Fruit fly (Drosophila melanogaster) whole organism, prepupa: ENCODE data around the gene CG32638.

Experiments
- Blimp-1 ChIP-seq: fragments of 200-800 bp; sonication (Bioruptor generic); optimal IDR thresholded peaks from 3 replicates; lab custom pipeline; 2017; ENCODE audit warnings: missing biosample characterization, missing genetic modification characterization, mild to moderate bottlenecking, moderate library complexity, missing genetic modification reagents
- CG10669 ChIP-seq: fragments of 200-800 bp; sonication (Bioruptor generic); optimal IDR thresholded peaks from 3 replicates; lab custom pipeline; 2018; ENCODE audit warnings: missing biosample characterization, mild to moderate bottlenecking, missing genetic modification characterization, moderate library complexity
- CG11762 ChIP-seq: fragments of 200-800 bp; sonication (Bioruptor generic); optimal IDR thresholded peaks from 3 replicates; lab custom pipeline; 2016; ENCODE audit warnings: missing biosample characterization, missing genetic modification characterization; ENCODE audit not compliant: insufficient read depth
- CG11902 ChIP-seq: fragments of 200-800 bp; sonication (Bioruptor generic); optimal IDR thresholded peaks from 3 replicates; lab custom pipeline; 2016; ENCODE audit warnings: missing biosample characterization, missing genetic modification characterization
- CG15336 ChIP-seq: fragments of 200-800 bp; sonication (Bioruptor generic); IDR thresholded peaks from 2 replicates; pipeline ENCODE4 v1.3.6; 2022; ENCODE audit warnings: missing biosample characterization, missing genetic modification characterization
- CG1621 ChIP-seq: fragments of 200-800 bp; sonication (Bioruptor generic); optimal IDR thresholded peaks from 3 replicates; lab custom pipeline; 2018; ENCODE audit warnings: missing biosample characterization, mild to moderate bottlenecking, missing genetic modification characterization
- CG16779 ChIP-seq: fragments of 200-800 bp; sonication (Bioruptor generic); optimal IDR thresholded peaks from 3 replicates; lab custom pipeline; 2017; ENCODE audit warnings: missing biosample characterization, mild to moderate bottlenecking, missing genetic modification characterization
- CG3032 ChIP-seq: fragments of 200-800 bp; optimal IDR thresholded peaks from 2 replicates; lab custom pipeline; 2019; ENCODE audit warnings: missing biosample characterization, mild to moderate bottlenecking, missing genetic modification characterization, moderate library complexity
- CG31627 ChIP-seq: fragments of 200-800 bp; sonication (Bioruptor generic); optimal IDR thresholded peaks from 3 replicates; lab custom pipeline; 2016; ENCODE audit warnings: missing biosample characterization, missing genetic modification characterization
- CG34406 ChIP-seq: fragments of 200-800 bp; sonication (Bioruptor generic); optimal IDR thresholded peaks from 3 replicates; lab custom pipeline; 2016; ENCODE audit warnings: missing biosample characterization, missing genetic modification characterization
- CG6163 ChIP-seq: fragments of 200-800 bp; sonication (Bioruptor generic); IDR thresholded peaks from 3 replicates; pipeline ENCODE4 v1.3.6; 2022; ENCODE audit warnings: missing biosample characterization, missing genetic modification characterization
- CG6276 ChIP-seq: fragments of 200-800 bp; sonication (Bioruptor generic); optimal IDR thresholded peaks from 2 replicates; lab custom pipeline; 2017; ENCODE audit warnings: missing biosample characterization, mild to moderate bottlenecking, missing genetic modification characterization
- CG6792 ChIP-seq: fragments of 200-800 bp; sonication (Bioruptor generic); optimal IDR thresholded peaks from 3 replicates; lab custom pipeline; 2016; ENCODE audit warnings: missing biosample characterization, missing genetic modification characterization
- CG6808 ChIP-seq: fragments of 200-800 bp; sonication (Bioruptor generic); optimal IDR thresholded peaks from 3 replicates; lab custom pipeline; 2017; ENCODE audit warnings: missing biosample characterization, missing genetic modification characterization, mild to moderate bottlenecking, moderate library complexity, missing genetic modification reagents
- CG7368 ChIP-seq: fragments of 200-800 bp; sonication (Bioruptor generic); optimal IDR thresholded peaks from 3 replicates; lab custom pipeline; 2016; ENCODE audit warnings: missing biosample characterization, missing genetic modification characterization
- CG8119 ChIP-seq: fragments of 200-800 bp; sonication (Bioruptor generic); IDR thresholded peaks from 3 replicates; pipeline ENCODE4 v1.3.6; 2022; ENCODE audit warnings: missing biosample characterization, missing genetic modification characterization
- CG8319 ChIP-seq: fragments of 200-800 bp; sonication (Bioruptor generic); optimal IDR thresholded peaks from 3 replicates; lab custom pipeline; 2016; ENCODE audit warnings: missing biosample characterization, missing genetic modification characterization
- CG8632 ChIP-seq: fragments of 200-800 bp; sonication (Bioruptor generic); optimal IDR thresholded peaks from 3 replicates; lab custom pipeline; 2016; ENCODE audit warnings: missing biosample characterization, missing genetic modification characterization
- CG9139 ChIP-seq: fragments of 200-800 bp; sonication (Bioruptor generic); optimal IDR thresholded peaks from 3 replicates; lab custom pipeline; 2017; ENCODE audit warnings: missing biosample characterization, mild to moderate bottlenecking, missing genetic modification characterization
- Eip75B ChIP-seq: fragments of 200-800 bp; sonication (Bioruptor generic); optimal IDR thresholded peaks from 3 replicates; lab custom pipeline; 2016; ENCODE audit warnings: missing biosample characterization, missing genetic modification characterization
- Eip78C ChIP-seq: fragments of 200-800 bp; sonication (Bioruptor generic); peaks from one replicate; lab custom pipeline; 2016; ENCODE audit warnings: missing biosample characterization, missing genetic modification characterization
- Eip93F ChIP-seq: fragments of 200-800 bp; sonication (Bioruptor generic); optimal IDR thresholded peaks from 2 replicates; lab custom pipeline; 2016; ENCODE audit warnings: missing biosample characterization, mild to moderate bottlenecking, missing genetic modification characterization
- Ets21C ChIP-seq: fragments of 200-800 bp; sonication (Bioruptor generic); optimal IDR thresholded peaks from 3 replicates; lab custom pipeline; 2016; ENCODE audit warnings: missing biosample characterization, missing genetic modification characterization
- Ets96B ChIP-seq: fragments of 200-800 bp; optimal IDR thresholded peaks from 2 replicates; lab custom pipeline; 2019; ENCODE audit warnings: missing biosample characterization, mild to moderate bottlenecking, missing genetic modification characterization, moderate library complexity
- Gug ChIP-seq: fragments of 200-800 bp; sonication (Bioruptor generic); IDR thresholded peaks from 2 replicates; pipeline ENCODE4 v1.3.6; 2022; ENCODE audit warnings: missing biosample characterization, missing genetic modification characterization
- Hr38 ChIP-seq: sonication (Bioruptor generic); optimal IDR thresholded peaks from 2 replicates; lab custom pipeline; 2016; ENCODE audit warnings: missing biosample characterization, missing genetic modification characterization
- Hr39 ChIP-seq: fragments of 200-800 bp; sonication (Bioruptor generic); optimal IDR thresholded peaks from 2 replicates; lab custom pipeline; 2016; ENCODE audit warnings: missing biosample characterization, missing genetic modification characterization
- Lpt ChIP-seq: fragments of 200-800 bp; sonication (Bioruptor generic); optimal IDR thresholded peaks from 3 replicates; lab custom pipeline; 2016; ENCODE audit warnings: missing biosample characterization, missing genetic modification characterization
- Met ChIP-seq: fragments of 200-800 bp; sonication (Bioruptor generic); optimal IDR thresholded peaks from 3 replicates; lab custom pipeline; 2016; ENCODE audit warnings: missing biosample characterization, missing genetic modification characterization
- Smox ChIP-seq: fragments of 200-800 bp; sonication (Bioruptor generic); optimal IDR thresholded peaks from 3 replicates; lab custom pipeline; 2016; ENCODE audit warnings: missing biosample characterization, missing genetic modification characterization
- Sox14 ChIP-seq: fragments of 200-800 bp; sonication (Bioruptor generic); optimal IDR thresholded peaks from 3 replicates; lab custom pipeline; 2016; ENCODE audit warnings: missing biosample characterization, missing genetic modification characterization
- Sox15 ChIP-seq: fragments of 200-800 bp; sonication (Bioruptor generic); optimal IDR thresholded peaks from 3 replicates; lab custom pipeline; 2016; ENCODE audit warnings: missing biosample characterization, missing genetic modification characterization
- achi ChIP-seq: fragments of 200-800 bp; sonication (Bioruptor generic); optimal IDR thresholded peaks from 3 replicates; lab custom pipeline; 2016; ENCODE audit warnings: missing biosample characterization, missing genetic modification characterization
- cyc ChIP-seq: fragments of 200-800 bp; sonication (Bioruptor generic); optimal IDR thresholded peaks from 3 replicates; lab custom pipeline; 2016; ENCODE audit warnings: missing biosample characterization, missing genetic modification characterization
- dac ChIP-seq: fragments of 200-800 bp; sonication (Bioruptor generic); optimal IDR thresholded peaks from 2 replicates; lab custom pipeline; 2017; ENCODE audit warnings: missing biosample characterization, mild to moderate bottlenecking, missing genetic modification characterization
- eg ChIP-seq: fragments of 200-800 bp; sonication (Bioruptor generic); IDR thresholded peaks from 3 replicates; pipeline ENCODE4 v1.3.6; 2022; ENCODE audit warnings: missing biosample characterization, missing genetic modification characterization
- esn ChIP-seq: fragments of 200-800 bp; sonication (Bioruptor generic); optimal IDR thresholded peaks from 2 replicates; lab custom pipeline; 2016; ENCODE audit warnings: missing biosample characterization, mild to moderate bottlenecking, missing genetic modification characterization, moderate library complexity
- fd59A ChIP-seq: fragments of 200-800 bp; sonication (Bioruptor generic); optimal IDR thresholded peaks from 2 replicates; lab custom pipeline; 2017; ENCODE audit warnings: missing biosample characterization, mild to moderate bottlenecking, missing genetic modification characterization, missing genetic modification reagents
- fd85E ChIP-seq: fragments of 200-800 bp; sonication (Bioruptor generic); optimal IDR thresholded peaks from 3 replicates; lab custom pipeline; 2016; ENCODE audit warnings: missing biosample characterization, missing genetic modification characterization
- fkh ChIP-seq: fragments of 200-800 bp; sonication (Bioruptor generic); optimal IDR thresholded peaks from 3 replicates; lab custom pipeline; 2017; ENCODE audit warnings: missing biosample characterization, mild to moderate bottlenecking, missing genetic modification characterization, moderate library complexity
- net ChIP-seq: fragments of 200-800 bp; sonication (Bioruptor generic); optimal IDR thresholded peaks from 3 replicates; lab custom pipeline; 2016; ENCODE audit warnings: missing biosample characterization, missing genetic modification characterization
- pdm3 ChIP-seq: fragments of 200-800 bp; sonication (Bioruptor generic); optimal IDR thresholded peaks from 3 replicates; lab custom pipeline; 2016; ENCODE audit warnings: missing biosample characterization, missing genetic modification characterization
- salr ChIP-seq, 2 experiments: fragments of 200-800 bp; sonication (Bioruptor generic); optimal IDR thresholded peaks; 3 replicates each; lab custom pipeline; 2016 to 2018; ENCODE audit warnings: missing biosample characterization in 2 of 2, missing genetic modification characterization in 2 of 2, mild to moderate bottlenecking in 1 of 2
- spab ChIP-seq: fragments of 200-800 bp; sonication (Bioruptor generic); optimal IDR thresholded peaks from 2 replicates; lab custom pipeline; 2017; ENCODE audit warnings: missing biosample characterization, mild to moderate bottlenecking, missing genetic modification characterization, missing genetic modification reagents
- ss ChIP-seq, 2 experiments: fragments of 200-800 bp; sonication (Bioruptor generic); optimal IDR thresholded peaks; 2 replicates in 1 of 2; 3 replicates in 1 of 2; lab custom pipeline; 2017 to 2018; ENCODE audit warnings: mild to moderate bottlenecking in 2 of 2, missing biosample characterization in 2 of 2, missing genetic modification characterization in 2 of 2, moderate library complexity in 1 of 2
- svp ChIP-seq: fragments of 200-800 bp; sonication (Bioruptor generic); peaks from one replicate; lab custom pipeline; 2016; ENCODE audit warnings: missing biosample characterization, missing genetic modification characterization

Gene CG32638

dm6 chrX:13130175-13130822 is 1.7 kb upstream of the CG32638 start (continued):
- TF ChIP-seq Met = peak; percentile 56
- TF ChIP-seq cyc (GFP tag; lab: Kevin White, UChicago) = peak; percentile 45
- peak; percentile 65 for TF ChIP-seq Ets96B
- TF ChIP-seq Eip75B (GFP tag; lab: Kevin White, UChicago) = peak; percentile 61
- TF ChIP-seq CG6276 (GFP tag; lab: Kevin White, UChicago) = peak; percentile 70
- TF ChIP-seq svp (GFP tag; lab: Kevin White, UChicago) = peak; percentile 27
- peak; percentile 52 for TF ChIP-seq spab (GFP tag; lab: Kevin White, UChicago)
- TF ChIP-seq CG1621 (tag; lab: Kevin White, UChicago) = peak; percentile 46
- TF ChIP-seq Sox15 (GFP tag; lab: Kevin White, UChicago) = peak; percentile 13
- peak; percentile 37 for TF ChIP-seq Smox (GFP tag; lab: Kevin White, UChicago)
- peak; percentile 66 for TF ChIP-seq CG8119 (GFP tag; lab: Robert Waterston, UW)
- TF ChIP-seq Hr39 (GFP tag; lab: Kevin White, UChicago) = peak; percentile 38
- TF ChIP-seq fd85E (GFP tag; lab: Kevin White, UChicago) = no peak
- TF ChIP-seq CG8319 = no peak
- TF ChIP-seq salr (GFP tag; optimal IDR thresholded peaks at IDR 0.05; lab: Kevin White, UChicago) = peak in 1 of 2 experiments; percentile 26
- TF ChIP-seq Eip93F (GFP tag; lab: Kevin White, UChicago) = no peak
- TF ChIP-seq achi (GFP tag; lab: Kevin White, UChicago) = peak; percentile 52
- no peak for TF ChIP-seq Lpt (GFP tag; lab: Kevin White, UChicago)
- peak; percentile 59 for TF ChIP-seq fd59A (GFP tag; lab: Kevin White, UChicago)
- TF ChIP-seq esn (GFP tag; lab: Kevin White, UChicago) = peak; percentile 55
- TF ChIP-seq pdm3 (GFP tag; lab: Kevin White, UChicago) = peak; percentile 60
- TF ChIP-seq CG15336 = peak; percentile 68
- TF ChIP-seq CG7368 = peak; percentile 8
- TF ChIP-seq CG6792 (GFP tag; lab: Kevin White, UChicago) = peak; percentile 47
- peak; percentile 21 for TF ChIP-seq CG16779
- peak; percentile 64 for TF ChIP-seq CG10669 (GFP tag; lab: Kevin White, UChicago)
- TF ChIP-seq CG11902 (GFP tag; lab: Kevin White, UChicago) = peak; percentile 5
- TF ChIP-seq dac (GFP tag; lab: Kevin White, UChicago) = peak; percentile 35
- TF ChIP-seq Eip78C = peak; percentile 94
- no peak for TF ChIP-seq Gug (GFP tag; lab: Robert Waterston, UW)
- TF ChIP-seq CG6163 (GFP tag; lab: Robert Waterston, UW) = 0 out of 3 replicates have a peak, but pooled peaks have one; percentile 38
- TF ChIP-seq CG34406 (GFP tag; lab: Kevin White, UChicago) = peak; percentile 42
- peak; percentile 74 for TF ChIP-seq CG6808 (GFP tag; lab: Kevin White, UChicago)
- TF ChIP-seq Hr38 (GFP tag; lab: Kevin White, UChicago) = no peak
- peak; percentile 34 for TF ChIP-seq fkh
- TF ChIP-seq CG11762 (GFP tag; lab: Kevin White, UChicago) = peak; percentile 13
- peak; percentile 21; the same call in 2 of the 3 replicates for TF ChIP-seq eg (GFP tag; lab: Robert Waterston, UW)
- TF ChIP-seq CG31627 (GFP tag; lab: Kevin White, UChicago) = peak; percentile 60
- peak; percentile 63 for TF ChIP-seq Sox14 (GFP tag; lab: Kevin White, UChicago)

dm6 chrX:13127973-13128749 is 433 bp downstream of the CG32638 start:
- TF ChIP-seq ss (GFP tag; optimal IDR thresholded peaks at IDR 0.05; lab: Kevin White, UChicago) (peak in 1 of 2 experiments; percentile 28), Ets21C (GFP tag; lab: Kevin White, UChicago) (peak; percentile 39), eg (GFP tag; lab: Robert Waterston, UW) (peak; percentile 77), Gug (GFP tag; lab: Robert Waterston, UW) (no peak), net (GFP tag; lab: Kevin White, UChicago) (peak; percentile 45), CG8632 (GFP tag; lab: Kevin White, UChicago) (peak; percentile 55), Sox14 (GFP tag; lab: Kevin White, UChicago) (peak; percentile 69), Eip93F (GFP tag; lab: Kevin White, UChicago) (no peak), CG10669 (GFP tag; lab: Kevin White, UChicago) (peak; percentile 29), Smox (GFP tag; lab: Kevin White, UChicago) (peak; percentile 63), CG6792 (GFP tag; lab: Kevin White, UChicago) (peak; percentile 43), CG3032 (tag; lab: Kevin White, UChicago) (peak; percentile 43), fd85E (GFP tag; lab: Kevin White, UChicago) (no peak), spab (GFP tag; lab: Kevin White, UChicago) (peak; percentile 24), CG15336 (peak; percentile 74), Hr38 (GFP tag; lab: Kevin White, UChicago) (no peak), fd59A (GFP tag; lab: Kevin White, UChicago) (peak; percentile 10), dac (GFP tag; lab: Kevin White, UChicago) (no peak), Blimp-1 (GFP tag; lab: Kevin White, UChicago) (peak; percentile 95), CG16779 (no peak), CG9139 (GFP tag; lab: Kevin White, UChicago) (peak; percentile 9), svp (GFP tag; lab: Kevin White, UChicago) (peak; percentile 84)
